Worm (Caenorhabditis elegans): ENCODE measurements around the gene pgp-6.

pgp-6 gene

DNA sequence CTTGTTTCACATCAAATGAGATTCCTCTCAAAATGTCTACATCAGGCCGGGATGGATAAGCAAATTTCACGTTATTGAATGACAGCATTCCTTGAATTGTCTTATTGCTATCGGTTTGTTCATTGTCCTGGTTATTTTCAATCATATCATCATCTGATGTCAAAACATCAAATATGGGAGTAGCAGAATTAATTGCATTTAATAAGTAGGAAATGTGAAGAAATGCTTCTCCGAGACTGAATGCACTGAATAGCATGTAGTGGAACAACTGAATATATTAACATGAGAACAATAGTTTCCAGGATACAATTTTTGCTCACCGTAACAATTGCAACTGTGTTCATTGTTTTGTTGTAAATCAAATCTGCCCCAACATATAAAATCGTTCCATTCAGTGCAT is 14.6 kb downstream of the pgp-6 start:
- TF ChIP-seq tra-4 (tag; optimal IDR thresholded peaks at IDR 0.05) (no peak), hnd-1 (tag; optimal IDR thresholded peaks at IDR 0.05) (no peak), sea-1 (GFP tag; conservative IDR thresholded peaks at IDR 0.05) (no peak), B0310.2 (tag; optimal IDR thresholded peaks at IDR 0.05) (no peak), ceh-36 (tag; optimal IDR thresholded peaks at IDR 0.05) (no peak), ama-1 (optimal IDR thresholded peaks at IDR 0.05) (no peak)

DNA sequence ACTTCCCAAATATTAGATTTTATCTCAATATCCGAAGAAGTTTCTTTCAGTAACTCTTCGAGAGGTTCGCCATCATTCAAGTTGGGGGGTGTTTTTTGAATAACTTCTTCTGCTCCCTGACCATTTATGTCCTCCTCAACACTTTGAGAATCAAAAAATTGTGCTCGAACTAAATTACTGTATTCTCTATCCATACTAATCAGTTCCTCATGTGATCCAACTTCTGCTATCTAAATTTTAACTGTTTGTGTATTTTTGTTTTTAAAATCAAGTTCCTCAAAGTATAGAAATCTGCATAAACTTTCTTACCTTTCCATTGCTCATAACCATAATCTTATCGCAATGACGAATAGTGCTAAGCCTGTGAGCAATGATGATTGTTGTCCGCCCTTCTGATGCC is 15.6 kb downstream of the pgp-6 start:
- TF ChIP-seq scrt-1 (GFP tag; IDR thresholded peaks at IDR 0.05) (no peak), hnd-1 (tag; optimal IDR thresholded peaks at IDR 0.05) (no peak), tbx-37 (GFP tag; conservative IDR thresholded peaks at IDR 0.05) (no peak), flt-1 (GFP tag; IDR thresholded peaks at IDR 0.05) (no peak), ceh-36 (tag; optimal IDR thresholded peaks at IDR 0.05) (no peak), aly-1 (tag; optimal IDR thresholded peaks at IDR 0.05) (no peak), hmg-4 (GFP tag; optimal IDR thresholded peaks at IDR 0.05) (no peak), B0310.2 (tag; optimal IDR thresholded peaks at IDR 0.05) (no peak), hmbx-1 (tag; optimal IDR thresholded peaks at IDR 0.05) (no peak)

DNA sequence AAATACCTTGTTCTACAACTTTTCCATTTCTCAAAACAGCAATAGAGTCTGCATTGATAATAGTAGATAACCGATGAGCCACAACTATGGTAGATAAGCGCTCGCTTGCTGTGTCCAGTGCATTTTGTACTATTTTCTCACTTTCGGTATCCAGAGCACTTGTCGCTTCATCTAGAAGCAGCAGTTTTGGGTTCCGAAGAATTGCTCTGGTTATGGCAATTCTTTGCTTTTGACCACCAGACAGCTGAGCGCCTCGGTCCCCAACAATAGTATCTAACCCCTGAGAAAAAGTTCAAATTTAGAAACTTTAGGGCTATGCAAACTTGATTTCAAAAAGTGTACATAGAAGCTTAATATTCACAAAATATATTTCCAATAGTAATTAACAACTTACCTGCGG is 17.6 kb downstream of the pgp-6 start:
- no peak for TF ChIP-seq ceh-36 (tag; optimal IDR thresholded peaks at IDR 0.05)
- no peak for TF ChIP-seq aly-1 (tag; optimal IDR thresholded peaks at IDR 0.05)
- no peak for TF ChIP-seq F13C5.2 (tag; optimal IDR thresholded peaks at IDR 0.05)
- no peak for TF ChIP-seq tra-4 (tag; optimal IDR thresholded peaks at IDR 0.05)
- no peak for TF ChIP-seq sea-1 (GFP tag; conservative IDR thresholded peaks at IDR 0.05)
- TF ChIP-seq hmg-4 (GFP tag; optimal IDR thresholded peaks at IDR 0.05): no peak
- TF ChIP-seq pes-1 (GFP tag; IDR thresholded peaks at IDR 0.05): no peak
- TF ChIP-seq flt-1 (GFP tag; IDR thresholded peaks at IDR 0.05): no peak
- no peak for TF ChIP-seq hmbx-1 (tag; optimal IDR thresholded peaks at IDR 0.05)
- no peak for TF ChIP-seq tbx-11 (GFP tag; IDR thresholded peaks at IDR 0.05)
- no peak for TF ChIP-seq hnd-1 (tag; optimal IDR thresholded peaks at IDR 0.05)
- TF ChIP-seq B0310.2 (tag; optimal IDR thresholded peaks at IDR 0.05): no peak
- no peak for TF ChIP-seq ama-1 (optimal IDR thresholded peaks at IDR 0.05)

DNA sequence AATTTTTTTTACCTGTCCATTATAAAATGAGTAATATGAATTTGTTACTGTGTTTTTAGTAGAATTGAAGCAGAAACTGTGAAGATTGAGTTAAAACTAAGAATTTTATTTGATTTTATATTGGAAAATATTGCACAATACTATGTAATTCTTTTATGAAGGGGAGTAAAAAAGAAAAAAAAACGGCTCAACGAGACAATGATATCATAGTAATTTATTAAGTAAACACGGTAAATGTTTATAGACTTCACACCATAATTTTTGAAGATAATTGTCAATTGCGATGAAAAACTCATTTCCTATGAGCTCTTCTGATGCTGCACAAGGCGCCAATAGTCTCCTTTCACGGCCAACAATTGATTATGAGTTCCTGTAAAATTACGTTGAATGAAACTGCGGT is 18.0 kb downstream of the pgp-6 start, which contains the start of gene pgp-5:
pgp-5 (minus strand) TSS at position 87 of the 400 bp plus-strand sequence.
- TF ChIP-seq sea-1 (GFP tag; conservative IDR thresholded peaks at IDR 0.05) (no peak), ceh-13 (GFP tag; optimal IDR thresholded peaks at IDR 0.05) (no peak), B0310.2 (tag; optimal IDR thresholded peaks at IDR 0.05) (no peak), F13C5.2 (tag; optimal IDR thresholded peaks at IDR 0.05) (no peak), pes-1 (GFP tag; IDR thresholded peaks at IDR 0.05) (no peak)

DNA sequence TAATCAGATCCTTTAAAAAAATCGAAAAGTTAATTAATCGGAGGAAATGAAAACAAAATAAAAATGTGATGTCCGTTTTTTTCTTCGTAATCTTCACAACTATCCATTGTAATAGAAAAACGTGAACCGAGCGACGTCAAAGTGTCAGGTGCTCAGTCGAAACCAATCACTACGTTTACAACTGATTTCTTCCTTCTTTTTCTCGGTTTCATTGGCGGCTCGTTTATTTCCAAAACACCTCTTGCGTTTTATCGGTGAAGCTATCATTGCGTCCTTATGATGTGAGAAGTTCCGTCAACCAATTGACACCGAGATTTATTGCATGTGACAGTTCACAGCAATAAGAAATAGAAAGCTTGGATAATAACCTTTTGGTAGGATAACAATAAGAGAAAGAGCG is 24.0 kb downstream of the pgp-6 start:
- no peak for TF ChIP-seq F13C5.2 (tag; optimal IDR thresholded peaks at IDR 0.05)
- TF ChIP-seq hmg-4 (GFP tag; optimal IDR thresholded peaks at IDR 0.05): no peak

DNA sequence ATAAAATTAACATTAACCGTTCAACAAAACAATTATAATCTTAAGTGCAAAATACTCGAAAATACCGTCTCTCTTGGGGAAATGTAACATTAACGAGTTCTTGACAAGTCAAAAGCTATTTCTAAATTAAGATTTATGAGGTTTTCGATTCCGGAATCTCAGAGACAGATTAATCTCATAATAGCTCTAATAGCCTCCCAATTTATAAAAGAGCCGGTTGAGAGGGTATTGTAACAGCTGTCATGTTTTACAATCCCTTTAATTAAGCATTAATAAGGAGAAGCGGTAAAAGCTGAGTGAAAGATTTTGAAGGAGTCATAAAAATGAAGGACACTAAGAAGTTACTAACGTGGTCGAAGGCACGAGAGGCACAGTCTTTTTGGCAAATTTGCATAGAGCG is 25.5 kb downstream of the pgp-6 start:
- TF ChIP-seq F13C5.2 (tag; optimal IDR thresholded peaks at IDR 0.05): no peak
- no peak for TF ChIP-seq tra-4 (tag; optimal IDR thresholded peaks at IDR 0.05)
- no peak for TF ChIP-seq pes-1 (GFP tag; IDR thresholded peaks at IDR 0.05)
- no peak for TF ChIP-seq flt-1 (GFP tag; IDR thresholded peaks at IDR 0.05)

DNA sequence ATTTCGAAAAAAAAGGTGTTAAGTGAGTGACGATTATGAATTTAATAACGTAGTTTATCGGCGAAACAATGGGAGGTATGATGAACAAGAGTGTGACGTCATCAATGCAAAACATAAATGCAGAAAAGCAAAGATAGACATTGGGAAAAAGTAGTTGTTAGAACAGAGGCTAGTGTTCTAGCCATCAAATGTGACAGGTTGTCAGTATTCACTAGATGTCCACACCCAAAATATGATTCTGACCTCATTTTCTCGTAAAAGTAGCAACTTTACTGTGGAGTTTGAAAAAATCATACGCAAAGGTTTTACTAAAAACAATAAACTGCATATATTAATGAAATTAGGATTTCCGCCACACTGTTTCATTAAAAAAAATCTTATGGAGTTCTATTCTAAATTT is 26.0 kb downstream of the pgp-6 start:
- TF ChIP-seq B0310.2 (tag; optimal IDR thresholded peaks at IDR 0.05): no peak
- TF ChIP-seq hmg-4 (GFP tag; optimal IDR thresholded peaks at IDR 0.05): no peak
- no peak for TF ChIP-seq hnd-1 (tag; optimal IDR thresholded peaks at IDR 0.05)
- no peak for TF ChIP-seq tbx-11 (GFP tag; IDR thresholded peaks at IDR 0.05)
- TF ChIP-seq tbx-37 (GFP tag; conservative IDR thresholded peaks at IDR 0.05): no peak
- no peak for TF ChIP-seq ceh-13 (GFP tag; optimal IDR thresholded peaks at IDR 0.05)
- TF ChIP-seq flt-1 (GFP tag; IDR thresholded peaks at IDR 0.05): no peak
- no peak for TF ChIP-seq sea-1 (GFP tag; conservative IDR thresholded peaks at IDR 0.05)
- no peak for TF ChIP-seq F13C5.2 (tag; optimal IDR thresholded peaks at IDR 0.05)
- TF ChIP-seq ama-1 (optimal IDR thresholded peaks at IDR 0.05): no peak
- no peak for TF ChIP-seq tra-4 (tag; optimal IDR thresholded peaks at IDR 0.05)
- no peak for TF ChIP-seq scrt-1 (GFP tag; IDR thresholded peaks at IDR 0.05)
- no peak for TF ChIP-seq ceh-36 (tag; optimal IDR thresholded peaks at IDR 0.05)
- TF ChIP-seq pes-1 (GFP tag; IDR thresholded peaks at IDR 0.05): no peak
- TF ChIP-seq ets-7 (tag; optimal IDR thresholded peaks at IDR 0.05): no peak

DNA sequence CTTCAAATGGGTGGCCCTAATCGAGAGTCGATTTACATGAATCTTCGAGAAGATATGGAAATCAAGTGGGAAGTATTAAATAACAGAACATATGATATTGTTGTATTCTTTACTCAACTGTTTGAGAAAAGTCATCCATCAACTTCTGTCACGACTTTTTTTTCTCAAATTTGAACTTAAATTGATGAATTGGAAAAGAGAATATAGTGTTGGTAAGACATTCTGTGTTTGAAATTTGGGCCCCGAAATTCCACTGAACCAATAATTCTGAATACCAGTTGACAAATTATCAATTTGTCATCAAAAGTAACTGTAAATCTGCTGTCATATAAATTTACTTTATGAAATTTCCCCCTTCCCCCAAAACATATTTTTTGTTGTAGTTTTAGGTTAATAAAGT is 30.3 kb downstream of the pgp-6 start:
- TF ChIP-seq sea-1 (GFP tag; conservative IDR thresholded peaks at IDR 0.05) (no peak), ceh-13 (GFP tag; optimal IDR thresholded peaks at IDR 0.05) (no peak), scrt-1 (GFP tag; IDR thresholded peaks at IDR 0.05) (no peak), aly-1 (tag; optimal IDR thresholded peaks at IDR 0.05) (no peak), hmbx-1 (tag; optimal IDR thresholded peaks at IDR 0.05) (no peak), ama-1 (optimal IDR thresholded peaks at IDR 0.05) (no peak), ceh-36 (tag; optimal IDR thresholded peaks at IDR 0.05) (no peak), pes-1 (GFP tag; IDR thresholded peaks at IDR 0.05) (no peak), hmg-4 (GFP tag; optimal IDR thresholded peaks at IDR 0.05) (no peak), F13C5.2 (tag; optimal IDR thresholded peaks at IDR 0.05) (no peak), hnd-1 (tag; optimal IDR thresholded peaks at IDR 0.05) (no peak), ets-7 (tag; optimal IDR thresholded peaks at IDR 0.05) (no peak)
